Fruit fly (Drosophila melanogaster) Kc167 (cell line): ENCODE measurements around the gene CG7601.

Source experiments
- Myc ChIP-seq: fragments of >200 bp; optimal IDR thresholded peaks from 2 replicates; lab custom pipeline; 2017; ENCODE audit warnings: missing external identifiers
- h ChIP-seq: fragments of >200 bp; optimal IDR thresholded peaks from 3 replicates; lab custom pipeline; 2018; ENCODE audit warnings: missing external identifiers
- insv ChIP-seq: fragments of >200 bp; optimal IDR thresholded peaks from 3 replicates; lab custom pipeline; 2018; ENCODE audit warnings: missing external identifiers
- psq ChIP-seq: fragments of >200 bp; optimal IDR thresholded peaks from 2 replicates; lab custom pipeline; 2017; ENCODE audit warnings: missing external identifiers

DNA sequence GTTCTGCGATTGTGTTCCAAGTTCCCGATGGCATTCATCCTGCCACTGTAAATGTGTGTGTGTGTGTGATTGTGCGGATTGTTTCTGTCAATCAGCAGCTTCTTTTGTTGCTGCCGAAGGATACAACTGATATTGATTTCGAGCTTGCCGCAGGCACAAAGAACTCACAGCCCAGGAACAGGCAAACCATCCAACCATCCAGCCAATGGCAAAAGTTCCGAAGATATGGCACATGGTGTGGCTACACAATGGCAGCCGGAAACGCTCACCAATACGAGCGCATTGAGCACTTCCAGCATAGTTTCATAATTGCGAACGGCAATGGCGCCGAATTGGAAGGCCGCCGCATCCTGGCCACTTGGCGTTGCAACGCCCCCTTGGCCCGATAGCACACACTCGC is 34.8 kb downstream of the CG7601 start:
- TF ChIP-seq psq (lab: Kevin White, UChicago) (no peak), insv (lab: Kevin White, UChicago) (no peak), h (lab: Kevin White, UChicago) (no peak), Myc (no peak)
